Worm (Caenorhabditis elegans) whole organism, young adult: Measurements from ENCODE around the gene T04C9.2.

Source experiments
- chd-7 ChIP-seq: sonication (generic microtip); optimal IDR thresholded peaks from 2 replicates; lab custom pipeline; 2016; ENCODE audit warnings: mild to moderate bottlenecking, missing genetic modification characterization, moderate library complexity, missing compliant biosample characterization
- let-607 ChIP-seq, 2 experiments: fragments of 200-800 bp in 1 of 2; sonication (Bioruptor generic) in 1 of 2; sonication (generic microtip) in 1 of 2; optimal IDR thresholded peaks; 2 replicates each; lab custom pipeline; 2016 to 2018; ENCODE audit warnings: mild to moderate bottlenecking in 2 of 2, missing compliant biosample characterization in 2 of 2, missing genetic modification characterization in 2 of 2, moderate library complexity in 2 of 2, missing genotype in 1 of 2

DNA sequence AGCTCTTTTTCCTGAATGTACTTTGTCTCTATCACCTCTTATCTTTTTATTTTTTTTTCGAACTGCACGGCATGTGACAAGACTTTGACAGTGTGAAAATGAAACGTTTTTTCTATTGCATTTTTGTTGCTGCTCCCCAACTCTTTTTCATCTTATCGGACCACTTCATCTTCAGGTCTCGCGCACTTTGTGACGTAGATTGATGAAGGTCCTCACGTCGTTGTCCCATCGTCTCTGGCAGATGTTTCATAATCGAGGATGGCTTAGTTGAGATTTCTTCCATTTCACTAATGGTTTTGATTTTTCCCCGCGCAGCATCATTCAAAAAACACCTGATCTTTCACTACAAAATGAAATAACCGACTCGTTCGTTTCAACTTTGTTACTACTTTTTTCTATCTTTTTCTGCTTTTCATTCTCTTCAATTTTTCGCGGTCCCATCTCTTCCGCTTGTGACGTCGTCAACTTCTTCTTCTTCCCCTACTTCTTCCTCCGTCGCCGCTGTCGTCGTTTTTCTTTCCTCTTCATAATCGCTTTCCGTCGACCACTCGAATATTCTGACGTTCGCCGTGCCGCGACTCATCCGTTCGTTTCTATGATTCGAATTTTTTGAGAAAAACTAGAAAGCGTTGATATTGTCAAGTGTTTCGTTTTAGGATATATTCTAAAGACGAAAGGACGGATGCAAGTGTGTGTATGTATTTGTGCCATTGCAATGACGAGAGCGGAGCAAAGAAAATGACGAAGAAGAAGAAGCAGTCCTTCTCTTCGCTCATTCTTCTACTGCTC, at the start of gene T04C9.2:
- peak in 1 of 2 experiments; percentile 29 for TF ChIP-seq let-607 (tag; optimal IDR thresholded peaks at IDR 0.05; lab: Kevin White, UChicago)
- TF ChIP-seq chd-7 (tag; lab: Kevin White, UChicago) = no peak
